Fruit fly (Drosophila melanogaster): Measurements from ENCODE around the gene sNPF-R.

DNA sequence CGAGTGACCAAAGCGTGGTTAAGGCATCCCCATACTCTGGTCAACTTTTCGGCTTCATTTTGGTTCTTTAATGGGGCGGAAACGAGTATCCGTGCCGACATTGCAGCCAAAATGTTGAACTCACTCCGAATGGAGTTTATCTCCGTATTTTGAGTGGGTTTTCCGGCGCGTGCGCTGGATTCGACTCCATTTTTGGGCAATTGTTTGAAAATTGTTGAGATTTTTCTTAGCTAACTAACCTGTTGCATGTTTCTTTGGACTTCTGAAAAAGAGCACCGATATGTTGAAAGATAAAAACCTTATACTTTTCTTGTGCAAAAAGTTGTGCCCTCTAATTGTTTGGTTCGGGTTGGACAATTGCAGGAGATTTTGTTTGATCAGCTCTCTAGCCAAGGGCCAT, 52.2 kb downstream of the sNPF-R start:
- TF ChIP-seq CG11902 (GFP tag; optimal IDR thresholded peaks at IDR 0.05) = no peak
- no peak for TF ChIP-seq Ets96B (tag; optimal IDR thresholded peaks at IDR 0.05)
- TF ChIP-seq fd85E (GFP tag; optimal IDR thresholded peaks at IDR 0.05) = no peak

Measured in whole organism, prepupa.